Worm (Caenorhabditis elegans) whole organism, midembryonic: ENCODE data around the gene ugt-4.

Experiments
- klf-2 ChIP-seq: fragments of 200-800 bp; sonication (Bioruptor generic); conservative IDR thresholded peaks from 2 replicates; pipeline ENCODE4 v1.3.6; 2022; ENCODE audit warnings: missing genetic modification reagents, missing genetic modification characterization, missing compliant biosample characterization
- med-1 ChIP-seq: sonication (generic microtip); optimal IDR thresholded peaks from 2 replicates; lab custom pipeline; 2017; ENCODE audit warnings: missing genetic modification characterization, mild to moderate bottlenecking, missing compliant biosample characterization, antibody characterized with exemption, missing genetic modification reagents; ENCODE audit not compliant: insufficient read depth
- ztf-29 ChIP-seq: fragments of 200-800 bp; sonication (Bioruptor generic); IDR thresholded peaks from 2 replicates; pipeline ENCODE4 v1.3.6; 2022; ENCODE audit warnings: missing genetic modification reagents, missing genetic modification characterization, missing compliant biosample characterization

- TF ChIP-seq ztf-29 (GFP tag; lab: Robert Waterston, UW) (no peak), med-1 (GFP tag; lab: Kevin White, UChicago) (no peak), klf-2 (GFP tag; lab: Robert Waterston, UW) (no peak)
These were observed 32.1 kb upstream of the ugt-4 start, which contains the start of gene ugt-15 for ce11 chrV:12827219-12827618.
